Worm (Caenorhabditis elegans) whole organism, L4 larva: Measurements from ENCODE around the gene C18D11.7.

Experiments used
- D1046.2 ChIP-seq: fragments of 200-800 bp; sonication (Bioruptor generic); IDR thresholded peaks from 2 replicates; pipeline ENCODE4 v1.3.6; 2022; ENCODE audit warnings: missing genetic modification characterization, missing compliant biosample characterization
- F37D6.2 ChIP-seq: sonication (generic microtip); optimal IDR thresholded peaks from 2 replicates; lab custom pipeline; 2016; ENCODE audit warnings: mild to moderate bottlenecking, missing genetic modification characterization, missing compliant biosample characterization
- Y105C5A.15 ChIP-seq: fragments of 200-800 bp; sonication (Bioruptor generic); IDR thresholded peaks from 2 replicates; pipeline ENCODE4 v1.3.6; 2022; ENCODE audit warnings: missing genetic modification characterization, missing compliant biosample characterization
- Y48G9A.11 ChIP-seq: fragments of 200-800 bp; sonication (Bioruptor generic); IDR thresholded peaks from 2 replicates; pipeline ENCODE4 v1.3.6; 2022; ENCODE audit warnings: missing genetic modification reagents, missing genetic modification characterization, missing compliant biosample characterization
- Y5F2A.4 ChIP-seq: fragments of 200-800 bp; sonication (Bioruptor generic); optimal IDR thresholded peaks from 2 replicates; lab custom pipeline; 2018; ENCODE audit warnings: mild to moderate bottlenecking, missing genetic modification characterization, missing compliant biosample characterization
- ZK546.5 ChIP-seq, 2 experiments: sonication (generic microtip); optimal IDR thresholded peaks; 2 replicates each; lab custom pipeline; 2017; ENCODE audit warnings: missing biosample characterization in 2 of 2, missing genetic modification characterization in 2 of 2
- aha-1 ChIP-seq: fragments of 150-350 bp; peaks from one replicate; lab custom pipeline; 2014; ENCODE audit warnings: missing biosample characterization, missing genetic modification characterization
- arid-1 ChIP-seq: fragments of 200-800 bp; sonication (Bioruptor generic); conservative IDR thresholded peaks from 2 replicates; pipeline ENCODE4 v1.3.6; 2022; ENCODE audit warnings: missing genetic modification reagents, missing genetic modification characterization, missing compliant biosample characterization
- ceh-32 ChIP-seq: sonication (generic microtip); optimal IDR thresholded peaks from 2 replicates; lab custom pipeline; 2016; ENCODE audit warnings: mild to moderate bottlenecking, missing genetic modification characterization, missing compliant biosample characterization; ENCODE audit not compliant: poor library complexity
- ceh-44 ChIP-seq: fragments of 200-800 bp; sonication (Bioruptor generic); IDR thresholded peaks from 2 replicates; pipeline ENCODE4 v1.3.6; 2022; ENCODE audit warnings: missing genetic modification reagents, missing genetic modification characterization, missing compliant biosample characterization
- ceh-82 ChIP-seq: sonication (generic microtip); optimal IDR thresholded peaks from 2 replicates; lab custom pipeline; 2017; ENCODE audit warnings: missing biosample characterization, missing genetic modification characterization
- ces-1 ChIP-seq: fragments of 150-350 bp; sonication (generic microtip); optimal IDR thresholded peaks from 4 replicates; lab custom pipeline; 2014; ENCODE audit warnings: missing biosample characterization, missing genetic modification reagents, missing genetic modification characterization
- cey-2 ChIP-seq: sonication (generic microtip); optimal IDR thresholded peaks from 3 replicates; lab custom pipeline; 2017; ENCODE audit warnings: missing genetic modification characterization, mild to moderate bottlenecking, missing compliant biosample characterization, antibody characterized with exemption, borderline replicate concordance; ENCODE audit not compliant: insufficient read depth
- ctbp-1 ChIP-seq: fragments of 200-800 bp; sonication (Bioruptor generic); IDR thresholded peaks from 2 replicates; pipeline ENCODE4 v1.3.6; 2022; ENCODE audit warnings: missing genetic modification reagents, missing genetic modification characterization, missing compliant biosample characterization
- dmd-6 ChIP-seq: fragments of 200-800 bp; sonication (Bioruptor generic); IDR thresholded peaks from 2 replicates; pipeline ENCODE4 v1.3.6; 2022; ENCODE audit warnings: missing genetic modification reagents, missing genetic modification characterization, missing compliant biosample characterization
- dpl-1 ChIP-seq: fragments of 150-350 bp; optimal IDR thresholded peaks from 2 replicates; lab custom pipeline; 2014; ENCODE audit warnings: missing biosample characterization, missing genetic modification reagents, missing genetic modification characterization
- duxl-1 ChIP-seq: sonication (generic microtip); optimal IDR thresholded peaks from 2 replicates; lab custom pipeline; 2016; ENCODE audit warnings: mild to moderate bottlenecking, missing genetic modification characterization, moderate library complexity, missing compliant biosample characterization; ENCODE audit not compliant: poor library complexity
- egl-27 ChIP-seq: sonication (generic microtip); optimal IDR thresholded peaks from 3 replicates; lab custom pipeline; 2017; ENCODE audit warnings: missing biosample characterization, missing genetic modification reagents, missing genetic modification characterization
- hlh-11 ChIP-seq: fragments of 200-800 bp; sonication (Bioruptor generic); optimal IDR thresholded peaks from 2 replicates; lab custom pipeline; 2018; ENCODE audit warnings: mild to moderate bottlenecking, missing genetic modification characterization, missing compliant biosample characterization
- hlh-30 ChIP-seq: sonication (generic microtip); optimal IDR thresholded peaks from 2 replicates; lab custom pipeline; 2017; ENCODE audit warnings: antibody characterized with exemption, mild to moderate bottlenecking, missing genetic modification characterization, missing compliant biosample characterization; ENCODE audit not compliant: insufficient read depth
- lin-1 ChIP-seq: fragments of 200-800 bp; sonication (Bioruptor generic); IDR thresholded peaks from 2 replicates; pipeline ENCODE4 v1.3.6; 2022; ENCODE audit warnings: missing genetic modification reagents, missing genetic modification characterization, missing compliant biosample characterization
- lin-13 ChIP-seq: fragments of 150-350 bp; optimal IDR thresholded peaks from 2 replicates; lab custom pipeline; 2014; ENCODE audit warnings: missing biosample characterization, missing genetic modification reagents, missing genetic modification characterization
- lin-29 ChIP-seq: fragments of 200-800 bp; sonication (Bioruptor generic); IDR thresholded peaks from 2 replicates; pipeline ENCODE4 v1.3.6; 2022; ENCODE audit warnings: missing genetic modification reagents, missing genetic modification characterization, missing compliant biosample characterization
- madf-5 ChIP-seq, 2 experiments: fragments of 200-800 bp; sonication (Bioruptor generic); IDR thresholded peaks; 2 replicates each; pipeline ENCODE4 v1.3.6; 2022; ENCODE audit warnings: missing compliant biosample characterization in 2 of 2, missing genetic modification characterization in 2 of 2
- madf-9 ChIP-seq: fragments of 200-800 bp; sonication (Bioruptor generic); conservative IDR thresholded peaks from 2 replicates; pipeline ENCODE4 v1.3.6; 2022; ENCODE audit warnings: missing genetic modification reagents, missing genetic modification characterization, missing compliant biosample characterization
- mdl-1 ChIP-seq, 2 experiments: fragments of 150-350 bp in 1 of 2; sonication (generic microtip) in 1 of 2; optimal IDR thresholded peaks; 2 replicates each; lab custom pipeline; 2014 to 2017; ENCODE audit warnings: missing biosample characterization in 2 of 2, missing genetic modification characterization in 2 of 2
- mxl-3 ChIP-seq: fragments of 200-800 bp; sonication (Bioruptor generic); optimal IDR thresholded peaks from 2 replicates; lab custom pipeline; 2018; ENCODE audit warnings: mild to moderate bottlenecking, missing genetic modification characterization, missing compliant biosample characterization
- nhr-102 ChIP-seq: sonication (generic microtip); optimal IDR thresholded peaks from 2 replicates; lab custom pipeline; 2016; ENCODE audit warnings: mild to moderate bottlenecking, missing genetic modification characterization, moderate library complexity, missing compliant biosample characterization
- nhr-111 ChIP-seq: fragments of 200-800 bp; sonication (Bioruptor generic); optimal IDR thresholded peaks from 2 replicates; lab custom pipeline; 2018; ENCODE audit warnings: mild to moderate bottlenecking, missing genetic modification characterization, missing compliant biosample characterization
- nhr-25 ChIP-seq: sonication (generic microtip); optimal IDR thresholded peaks from 2 replicates; lab custom pipeline; 2017; ENCODE audit warnings: missing genetic modification characterization, mild to moderate bottlenecking, missing compliant biosample characterization, antibody characterized with exemption, moderate library complexity, borderline replicate concordance; ENCODE audit not compliant: insufficient read depth
- nhr-28 ChIP-seq: fragments of 150-350 bp; optimal IDR thresholded peaks from 2 replicates; lab custom pipeline; 2014; ENCODE audit warnings: missing biosample characterization, missing genetic modification characterization
- nhr-41 ChIP-seq: fragments of 200-800 bp; sonication (Bioruptor generic); IDR thresholded peaks from 2 replicates; pipeline ENCODE4 v1.3.6; 2022; ENCODE audit warnings: missing genetic modification reagents, missing genetic modification characterization, missing compliant biosample characterization
- nhr-42 ChIP-seq: fragments of 200-800 bp; sonication (Bioruptor generic); IDR thresholded peaks from 2 replicates; pipeline ENCODE4 v1.3.6; 2022; ENCODE audit warnings: missing genetic modification characterization, missing compliant biosample characterization
- nhr-6 ChIP-seq: fragments of 150-350 bp; optimal IDR thresholded peaks from 2 replicates; lab custom pipeline; 2014; ENCODE audit warnings: missing biosample characterization, missing genetic modification characterization
- nhr-76 ChIP-seq: fragments of 150-350 bp; optimal IDR thresholded peaks from 2 replicates; lab custom pipeline; 2014; ENCODE audit warnings: missing biosample characterization, missing genetic modification characterization
- pqm-1 ChIP-seq: sonication (generic microtip); optimal IDR thresholded peaks from 2 replicates; lab custom pipeline; 2017; ENCODE audit warnings: missing biosample characterization, missing genetic modification characterization
- sdz-12 ChIP-seq: fragments of 200-800 bp; sonication (Bioruptor generic); optimal IDR thresholded peaks from 2 replicates; lab custom pipeline; 2018; ENCODE audit warnings: mild to moderate bottlenecking, missing genetic modification characterization, missing compliant biosample characterization
- set-16 ChIP-seq: fragments of 200-800 bp; sonication (Bioruptor generic); IDR thresholded peaks from 2 replicates; pipeline ENCODE4 v1.3.6; 2022; ENCODE audit warnings: missing genetic modification reagents, missing genetic modification characterization, missing compliant biosample characterization
- skn-1 ChIP-seq: fragments of 150-350 bp; optimal IDR thresholded peaks from 2 replicates; lab custom pipeline; 2014; ENCODE audit warnings: missing biosample characterization, missing genetic modification characterization
- snpc-1.2 ChIP-seq: fragments of 200-800 bp; sonication (Bioruptor generic); IDR thresholded peaks from 2 replicates; pipeline ENCODE4 v1.3.6; 2022; ENCODE audit warnings: missing genetic modification reagents, missing genetic modification characterization, missing compliant biosample characterization
- snpc-4 ChIP-seq: fragments of 150-350 bp; optimal IDR thresholded peaks from 2 replicates; lab custom pipeline; 2014; ENCODE audit warnings: missing biosample characterization, missing genetic modification characterization
- spr-1 ChIP-seq: sonication (generic microtip); optimal IDR thresholded peaks from 2 replicates; lab custom pipeline; 2016; ENCODE audit warnings: mild to moderate bottlenecking, missing genetic modification characterization, missing compliant biosample characterization
- tag-97 ChIP-seq: fragments of 200-800 bp; sonication (Bioruptor generic); IDR thresholded peaks from 2 replicates; pipeline ENCODE4 v1.3.6; 2022; ENCODE audit warnings: missing genetic modification characterization, missing compliant biosample characterization
- zfp-2 ChIP-seq: sonication (generic microtip); optimal IDR thresholded peaks from 2 replicates; lab custom pipeline; 2016; ENCODE audit warnings: mild to moderate bottlenecking, missing genetic modification characterization, missing compliant biosample characterization
- zfp-3 ChIP-seq: fragments of 200-800 bp; sonication (Bioruptor generic); conservative IDR thresholded peaks from 2 replicates; pipeline ENCODE4 v1.3.6; 2022; ENCODE audit warnings: missing genetic modification reagents, missing genetic modification characterization, missing compliant biosample characterization
- zip-2 ChIP-seq: fragments of 150-350 bp; optimal IDR thresholded peaks from 2 replicates; lab custom pipeline; 2014; ENCODE audit warnings: missing biosample characterization, missing genetic modification characterization
- ztf-11 ChIP-seq: fragments of 150-350 bp; optimal IDR thresholded peaks from 2 replicates; lab custom pipeline; 2014; ENCODE audit warnings: missing biosample characterization, missing genetic modification characterization
- ztf-7 ChIP-seq: fragments of 150-350 bp; optimal IDR thresholded peaks from 2 replicates; lab custom pipeline; 2014; ENCODE audit warnings: missing biosample characterization, missing genetic modification characterization

The C18D11.7 gene

ce11 chrIII:11830522-11831489 lies 24.2 kb upstream of the C18D11.7 start (continued):
- TF ChIP-seq dpl-1 (GFP tag; lab: Kevin White, UChicago) (no peak), ZK546.5 (tag; optimal IDR thresholded peaks at IDR 0.05; lab: Kevin White, UChicago) (no peak), snpc-1.2 (GFP tag; lab: Robert Waterston, UW) (peak; percentile 69), zip-2 (tag; lab: Kevin White, UChicago) (no peak), nhr-25 (tag; lab: Kevin White, UChicago) (no peak), mdl-1 (tag; optimal IDR thresholded peaks at IDR 0.05; lab: Kevin White, UChicago) (no peak), ztf-7 (tag; lab: Kevin White, UChicago) (no peak), Y5F2A.4 (GFP tag; lab: Kevin White, UChicago) (no peak), lin-1 (GFP tag; lab: Robert Waterston, UW) (no peak), nhr-42 (0 out of 2 replicates have a peak, but pooled peaks have one; percentile 28), aha-1 (tag; lab: Kevin White, UChicago) (peak; percentile 77), nhr-102 (tag; lab: Kevin White, UChicago) (no peak), ceh-44 (GFP tag; lab: Robert Waterston, UW) (no peak), dmd-6 (GFP tag; lab: Robert Waterston, UW) (peak; percentile 16; the same call in 1 of the 2 replicates), cey-2 (tag; lab: Kevin White, UChicago) (no peak), pqm-1 (no peak), hlh-11 (tag; lab: Kevin White, UChicago) (peak; percentile 4), skn-1 (no peak), hlh-30 (tag; lab: Kevin White, UChicago) (no peak), nhr-111 (GFP tag; lab: Kevin White, UChicago) (peak; percentile 32), lin-13 (GFP tag; lab: Kevin White, UChicago) (no peak), mxl-3 (no peak), nhr-76 (tag; lab: Kevin White, UChicago) (no peak), duxl-1 (tag; lab: Kevin White, UChicago) (no peak), lin-29 (no peak), ces-1 (GFP tag; lab: Kevin White, UChicago) (no peak), tag-97 (no peak), snpc-4 (no peak), arid-1 (GFP tag; lab: Robert Waterston, UW) (peak; percentile 48; the same call in 1 of the 2 replicates), set-16 (GFP tag; lab: Robert Waterston, UW) (peak; percentile 56; the same call in 1 of the 2 replicates), D1046.2 (GFP tag; lab: Robert Waterston, UW) (0 out of 2 replicates have a peak, but pooled peaks have one; percentile 17), sdz-12 (peak; percentile 32), zfp-3 (GFP tag; lab: Robert Waterston, UW) (peak; percentile 73; the same call in 1 of the 2 replicates), Y48G9A.11 (GFP tag; lab: Robert Waterston, UW) (0 out of 2 replicates have a peak, but pooled peaks have one; percentile 20), ctbp-1 (0 out of 2 replicates have a peak, but pooled peaks have one; percentile 8), spr-1 (tag; lab: Kevin White, UChicago) (peak; percentile 14), ceh-32 (no peak), ceh-82 (no peak), madf-9 (GFP tag; lab: Robert Waterston, UW) (0 out of 2 replicates have a peak, but pooled peaks have one; percentile 34), egl-27 (tag; lab: Kevin White, UChicago) (no peak), ztf-11 (tag; lab: Kevin White, UChicago) (no peak), nhr-41 (GFP tag; lab: Robert Waterston, UW) (no peak), zfp-2 (tag; lab: Kevin White, UChicago) (no peak), madf-5 (GFP tag; IDR thresholded peaks at IDR 0.05; lab: Robert Waterston, UW) (0 out of 4 replicates have a peak, but pooled peaks have one; percentile 34 to 60), nhr-6 (tag; lab: Kevin White, UChicago) (no peak), Y105C5A.15 (GFP tag; lab: Robert Waterston, UW) (0 out of 2 replicates have a peak, but pooled peaks have one; percentile 6), F37D6.2 (tag; lab: Kevin White, UChicago) (no peak), nhr-28 (tag; lab: Kevin White, UChicago) (no peak)
